Worm (Caenorhabditis elegans) whole organism, L1 larva: Measurements from ENCODE around the gene div-1.

Source experiments
- blmp-1 ChIP-seq: fragments of 150-350 bp; optimal IDR thresholded peaks from 2 replicates; lab custom pipeline; 2014; ENCODE audit warnings: missing biosample characterization, missing genetic modification characterization
- ceh-8 ChIP-seq: fragments of 200-800 bp; sonication (Bioruptor generic); optimal IDR thresholded peaks from 2 replicates; lab custom pipeline; 2018; ENCODE audit warnings: mild to moderate bottlenecking, missing genetic modification characterization, moderate library complexity, missing compliant biosample characterization
- efl-1 ChIP-seq, 4 experiments: fragments of 150-350 bp; optimal IDR thresholded peaks in 3 of 4; peaks in 1 of 4; 1 replicate in 1 of 4; 2 replicates in 3 of 4; lab custom pipeline; 2014; ENCODE audit warnings: missing biosample characterization in 2 of 4, missing genetic modification characterization in 2 of 4, missing genetic modification reagents in 2 of 4
- egl-13 ChIP-seq: sonication (generic microtip); optimal IDR thresholded peaks from 2 replicates; lab custom pipeline; 2016; ENCODE audit warnings: missing genotype, missing genetic modification reagents, missing genetic modification characterization, missing compliant biosample characterization
- elt-2 ChIP-seq: sonication (generic microtip); optimal IDR thresholded peaks from 2 replicates; lab custom pipeline; 2016; ENCODE audit warnings: missing genetic modification characterization, mild to moderate bottlenecking, inconsistent platforms, missing compliant biosample characterization, missing genetic modification reagents
- elt-3 ChIP-seq, 6 experiments: fragments of 150-350 bp in 1 of 6; sonication (generic microtip); optimal IDR thresholded peaks; 2 replicates each; lab custom pipeline; 2017 to 2018; ENCODE audit warnings: missing biosample characterization in 6 of 6, missing genetic modification characterization in 6 of 6, inconsistent platforms in 1 of 6
- snpc-4 ChIP-seq: fragments of 150-350 bp; optimal IDR thresholded peaks from 2 replicates; lab custom pipeline; 2014; ENCODE audit warnings: missing biosample characterization, missing genetic modification characterization
- tlp-1 ChIP-seq: fragments of 150-350 bp; optimal IDR thresholded peaks from 2 replicates; lab custom pipeline; 2014; ENCODE audit warnings: missing biosample characterization, missing genetic modification characterization
- zag-1 ChIP-seq: fragments of 150-350 bp; optimal IDR thresholded peaks from 2 replicates; lab custom pipeline; 2014; ENCODE audit warnings: missing biosample characterization, missing genetic modification characterization
- ztf-4 ChIP-seq: fragments of 150-350 bp; optimal IDR thresholded peaks from 2 replicates; lab custom pipeline; 2014; ENCODE audit warnings: missing biosample characterization, missing genetic modification characterization

DNA sequence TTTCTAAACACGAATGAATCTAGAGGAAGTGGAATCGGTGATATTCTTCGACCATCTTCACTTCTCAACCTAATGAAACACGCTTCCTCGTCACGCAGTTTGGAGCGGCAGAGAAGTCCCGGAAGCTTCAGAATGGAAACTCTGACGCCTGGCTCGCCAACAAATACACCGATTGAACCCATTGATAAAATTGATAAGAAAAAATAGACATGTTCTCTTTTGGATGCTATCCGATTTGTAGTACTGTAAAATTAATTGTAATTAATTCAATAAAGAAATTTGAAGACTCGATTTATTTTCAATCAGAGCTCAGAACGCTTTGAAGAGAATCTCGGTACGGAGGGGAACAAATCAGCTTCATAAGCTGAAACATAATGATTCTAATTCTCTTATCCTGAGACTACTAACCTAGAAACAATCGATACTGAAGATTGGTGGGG, 33.8 kb downstream of the div-1 start:
- TF ChIP-seq elt-2 (peak; percentile 60), zag-1 (tag; lab: Kevin White, UChicago) (no peak), tlp-1 (tag; lab: Kevin White, UChicago) (no peak), snpc-4 (tag; lab: Kevin White, UChicago) (no peak), blmp-1 (tag; lab: Kevin White, UChicago) (no peak), ceh-8 (GFP tag; lab: Kevin White, UChicago) (no peak), efl-1 (optimal IDR thresholded peaks at IDR 0.05; lab: Kevin White, UChicago) (peak; percentile 14 to 31), efl-1 (GFP tag; optimal IDR thresholded peaks at IDR 0.05 in 1 of 2; lab: Kevin White, UChicago) (peak in 1 of 2 experiments; percentile 92), elt-3 (tag; optimal IDR thresholded peaks at IDR 0.05; lab: Kevin White, UChicago) (no peak), ztf-4 (tag; lab: Kevin White, UChicago) (peak; percentile 92), egl-13 (tag; lab: Kevin White, UChicago) (no peak)
